Fruit fly (Drosophila melanogaster): ENCODE measurements around the gene CCT2.

CCT2 gene

DNA sequence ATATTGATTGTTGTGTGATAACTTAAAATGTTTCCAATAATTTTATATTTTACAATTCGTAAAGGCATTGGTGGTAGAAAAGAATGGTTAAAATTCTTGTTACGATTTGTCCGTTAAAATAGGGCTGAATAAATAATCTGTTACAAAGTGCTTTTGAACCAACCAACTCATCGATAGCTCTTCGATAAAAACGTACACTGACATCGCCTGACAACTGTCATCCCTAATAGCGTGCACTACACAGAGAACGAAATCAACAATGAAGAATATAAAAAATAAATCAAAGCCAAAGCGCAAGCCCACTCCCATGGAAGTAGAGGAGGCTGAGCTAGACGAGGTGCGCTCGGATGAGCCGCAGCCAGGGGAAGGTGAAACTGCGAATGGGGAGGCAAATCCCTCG lies 3.6 kb upstream of the CCT2 start, which contains the start of gene CG32708 (continued):
- TF ChIP-seq HLH54F (GFP tag; optimal IDR thresholded peaks at IDR 0.05) (peak; percentile 4), sug (tag; optimal IDR thresholded peaks at IDR 0.05) (peak; percentile 2)

DNA sequence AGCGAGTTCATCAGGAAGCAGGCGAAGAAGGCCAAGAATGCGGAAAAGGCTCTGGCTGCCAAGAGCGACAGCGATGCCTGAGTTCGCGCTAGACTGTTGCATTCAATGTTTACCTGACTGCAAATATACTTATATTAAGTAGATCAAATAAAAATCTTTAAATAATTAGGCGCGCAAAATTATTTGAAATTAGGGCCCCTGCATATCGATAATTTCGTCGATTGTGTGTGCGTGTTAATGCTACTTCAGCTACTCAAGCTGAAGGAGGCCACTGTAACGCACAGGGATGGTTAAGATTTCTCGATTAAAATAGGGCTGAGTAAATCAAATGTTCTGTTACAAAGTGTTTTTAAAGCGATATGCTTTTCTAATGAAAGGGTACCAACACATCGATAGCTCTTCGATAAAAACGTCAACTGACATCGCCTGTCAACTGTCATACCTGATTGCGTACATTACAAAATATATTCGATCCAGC lies 2.6 kb upstream of the CCT2 start, which contains the start of gene CG32706:
CG32706 (plus strand) TSS at position 428 of the 478 bp plus-strand sequence.
- TF ChIP-seq CG16813 (GFP tag; IDR thresholded peaks at IDR 0.05; ENCODE audit: partially characterized antibody) (peak; percentile 61), Opbp (GFP tag; IDR thresholded peaks at IDR 0.05; ENCODE audit: partially characterized antibody) (peak; percentile 54; the same call in 2 of the 3 replicates), knrl (GFP tag; IDR thresholded peaks at IDR 0.05; ENCODE audit: partially characterized antibody) (peak; percentile 30; the same call in 1 of the 3 replicates), vnd (GFP tag; IDR thresholded peaks at IDR 0.05; ENCODE audit: partially characterized antibody) (peak; percentile 51; the same call in 1 of the 3 replicates), Dref (GFP tag; IDR thresholded peaks at IDR 0.05) (peak; percentile 68), CG7963 (GFP tag; IDR thresholded peaks at IDR 0.05; ENCODE audit: partially characterized antibody) (0 out of 3 replicates have a peak, but pooled peaks have one; percentile 43), CG14860 (GFP tag; IDR thresholded peaks at IDR 0.05; ENCODE audit: partially characterized antibody) (peak; percentile 41; the same call in 1 of the 3 replicates), row (GFP tag; IDR thresholded peaks at IDR 0.05) (0 out of 3 replicates have a peak, but pooled peaks have one; percentile 9), tna (GFP tag; IDR thresholded peaks at IDR 0.05; ENCODE audit: partially characterized antibody) (peak; percentile 19; the same call in 1 of the 2 replicates), Sry-δ (GFP tag; optimal IDR thresholded peaks at IDR 0.05) (peak; percentile 23), HLH4C (GFP tag; IDR thresholded peaks at IDR 0.05; ENCODE audit: partially characterized antibody) (peak; percentile 72), CG13287 (GFP tag; IDR thresholded peaks at IDR 0.05; ENCODE audit: partially characterized antibody) (peak; percentile 53), bbx (GFP tag; IDR thresholded peaks at IDR 0.05; ENCODE audit: partially characterized antibody) (peak; percentile 52; the same call in 1 of the 2 replicates), nerfin-2 (GFP tag; IDR thresholded peaks at IDR 0.05; ENCODE audit: partially characterized antibody) (peak; percentile 44; the same call in 1 of the 2 replicates), Bgb (GFP tag; IDR thresholded peaks at IDR 0.05; ENCODE audit: partially characterized antibody) (peak; percentile 54; the same call in 1 of the 2 replicates), amos (GFP tag; IDR thresholded peaks at IDR 0.05; ENCODE audit: partially characterized antibody) (peak; percentile 38; the same call in 1 of the 2 replicates), hb (GFP tag; IDR thresholded peaks at IDR 0.05; ENCODE audit: partially characterized antibody) (peak; percentile 57; the same call in 2 of the 3 replicates), CG6791 (GFP tag; IDR thresholded peaks at IDR 0.05; ENCODE audit: partially characterized antibody) (peak; percentile 68; the same call in 2 of the 3 replicates), Dll (GFP tag; IDR thresholded peaks at IDR 0.05; ENCODE audit: partially characterized antibody) (peak; percentile 60; the same call in 2 of the 4 replicates), E2f2 (GFP tag; IDR thresholded peaks at IDR 0.05) (peak; percentile 78), inv (GFP tag; IDR thresholded peaks at IDR 0.05; ENCODE audit: partially characterized antibody) (peak; percentile 32; the same call in 1 of the 2 replicates), unc-4 (GFP tag; IDR thresholded peaks at IDR 0.05; ENCODE audit: partially characterized antibody) (peak; percentile 45; the same call in 1 of the 2 replicates), Scr (GFP tag; IDR thresholded peaks at IDR 0.05; ENCODE audit: partially characterized antibody) (peak; percentile 58)

DNA sequence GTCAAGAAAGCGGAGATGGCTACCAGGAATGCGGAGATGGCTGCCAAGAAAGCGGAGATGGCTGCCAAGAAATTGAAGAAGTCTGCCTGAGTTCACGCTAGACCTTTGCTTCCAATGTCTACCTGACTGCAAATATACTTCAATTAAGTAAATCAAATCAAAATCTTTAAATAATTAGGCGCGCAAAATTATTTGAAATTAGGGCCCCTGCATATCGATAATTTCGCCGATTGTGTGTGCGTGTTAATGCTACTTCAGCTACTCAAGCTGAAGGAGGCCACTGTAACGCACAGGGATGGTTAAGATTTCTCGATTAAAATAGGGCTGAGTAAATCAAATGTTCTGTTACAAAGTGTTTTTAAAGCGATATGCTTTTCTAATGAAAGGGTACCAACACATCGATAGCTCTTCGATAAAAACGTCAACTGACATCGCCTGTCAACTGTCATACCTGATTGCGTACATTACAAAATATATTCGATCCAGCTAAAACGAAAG lies 1.3 kb upstream of the CCT2 start, which contains the start of gene CG6999:
CG6999 (plus strand) TSS at position 448 of the 498 bp plus-strand sequence.
- TF ChIP-seq hb (GFP tag; IDR thresholded peaks at IDR 0.05; ENCODE audit: partially characterized antibody): 0 out of 3 replicates have a peak, but pooled peaks have one; percentile 46
- TF ChIP-seq HLH4C (GFP tag; IDR thresholded peaks at IDR 0.05; ENCODE audit: partially characterized antibody): peak; percentile 60; the same call in 1 of the 3 replicates
- peak; percentile 33; the same call in 1 of the 2 replicates for TF ChIP-seq Bgb (GFP tag; IDR thresholded peaks at IDR 0.05; ENCODE audit: partially characterized antibody)
- peak; percentile 60 for TF ChIP-seq Dref (GFP tag; IDR thresholded peaks at IDR 0.05)
- peak; percentile 39; the same call in 1 of the 2 replicates for TF ChIP-seq CG13287 (GFP tag; IDR thresholded peaks at IDR 0.05; ENCODE audit: partially characterized antibody)
- peak; percentile 34 for TF ChIP-seq BEAF-32 (GFP tag; optimal IDR thresholded peaks at IDR 0.05)
- TF ChIP-seq CG14860 (GFP tag; IDR thresholded peaks at IDR 0.05; ENCODE audit: partially characterized antibody): 0 out of 3 replicates have a peak, but pooled peaks have one; percentile 16
- TF ChIP-seq CG6791 (GFP tag; IDR thresholded peaks at IDR 0.05; ENCODE audit: partially characterized antibody): peak; percentile 39; the same call in 2 of the 3 replicates
- peak; percentile 36; the same call in 1 of the 2 replicates for TF ChIP-seq bbx (GFP tag; IDR thresholded peaks at IDR 0.05; ENCODE audit: partially characterized antibody)
- TF ChIP-seq Sry-δ (GFP tag; optimal IDR thresholded peaks at IDR 0.05): peak; percentile 6
- peak; percentile 74 for TF ChIP-seq E2f2 (GFP tag; IDR thresholded peaks at IDR 0.05)
- peak; percentile 42; the same call in 1 of the 2 replicates for TF ChIP-seq ato (GFP tag; IDR thresholded peaks at IDR 0.05; ENCODE audit: partially characterized antibody)
- 0 out of 3 replicates have a peak, but pooled peaks have one; percentile 39 for TF ChIP-seq Opbp (GFP tag; IDR thresholded peaks at IDR 0.05; ENCODE audit: partially characterized antibody)
- TF ChIP-seq Scr (GFP tag; IDR thresholded peaks at IDR 0.05; ENCODE audit: partially characterized antibody): peak; percentile 54
- TF ChIP-seq knrl (GFP tag; IDR thresholded peaks at IDR 0.05; ENCODE audit: partially characterized antibody): 0 out of 3 replicates have a peak, but pooled peaks have one; percentile 35
- TF ChIP-seq Dll (GFP tag; IDR thresholded peaks at IDR 0.05; ENCODE audit: partially characterized antibody): peak; percentile 56; the same call in 1 of the 4 replicates
- 0 out of 3 replicates have a peak, but pooled peaks have one; percentile 44 for TF ChIP-seq CG16813 (GFP tag; IDR thresholded peaks at IDR 0.05; ENCODE audit: partially characterized antibody)
- TF ChIP-seq amos (GFP tag; IDR thresholded peaks at IDR 0.05; ENCODE audit: partially characterized antibody): peak; percentile 34; the same call in 1 of the 2 replicates
- TF ChIP-seq Dp (GFP tag; optimal IDR thresholded peaks at IDR 0.05): peak; percentile 9
